Worm (Caenorhabditis elegans): ENCODE results near the gene C02G6.2.

DNA sequence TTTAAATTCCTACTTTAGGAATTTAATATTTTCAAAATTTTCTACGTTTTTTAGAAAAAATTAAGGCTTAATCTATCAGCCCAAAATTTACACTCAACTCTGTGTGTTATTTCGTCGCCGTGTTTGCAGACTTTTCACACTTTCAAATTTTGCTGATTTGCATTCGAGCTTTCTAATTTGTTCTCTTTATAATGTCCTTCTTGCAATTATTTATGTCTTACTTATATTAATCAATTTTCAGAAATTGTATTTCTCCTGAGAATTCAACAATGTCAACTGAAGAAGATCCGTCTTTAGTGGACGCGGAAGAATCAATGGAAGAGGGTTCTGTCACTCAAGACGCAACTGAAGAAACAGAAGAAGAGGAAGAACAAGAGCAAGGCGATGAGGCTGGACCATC, 45.3 kb upstream of the C02G6.2 start, which contains the start of gene let-418:
- TF ChIP-seq him-1 (tag; optimal IDR thresholded peaks at IDR 0.05) (no peak), dao-5 (tag; optimal IDR thresholded peaks at IDR 0.05) (no peak)
